Fruit fly (Drosophila melanogaster) S2 (cell line): ENCODE data around the gene Rassf.

Source experiments
- CG8478 ChIP-seq: fragments of >200 bp; optimal IDR thresholded peaks from 2 replicates; lab custom pipeline; 2018
- CTCF ChIP-seq, 2 experiments: fragments of >200 bp; optimal IDR thresholded peaks; 2 replicates each; lab custom pipeline; 2018

DNA sequence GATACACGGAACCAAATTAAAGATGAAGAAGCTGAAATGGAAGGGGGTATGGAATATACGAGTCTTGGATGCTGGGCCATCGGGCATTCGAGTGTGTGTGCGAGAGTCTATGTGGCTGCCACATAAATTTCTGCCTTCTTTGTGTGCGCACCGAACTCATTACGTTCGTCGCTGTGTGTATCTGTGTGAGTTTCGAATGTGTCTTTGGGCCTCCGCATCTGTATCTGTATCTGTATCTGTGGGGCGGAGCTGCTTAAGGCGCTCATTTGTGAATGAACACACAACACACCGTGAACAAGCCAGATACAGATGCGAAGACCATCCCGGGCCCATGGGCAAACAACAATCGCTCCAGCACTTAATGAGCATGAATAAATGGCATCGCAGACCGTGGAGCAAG, 25.7 kb upstream of the Rassf start:
- TF ChIP-seq CG8478 (lab: Kevin White, UChicago) (no peak), CTCF (optimal IDR thresholded peaks at IDR 0.05; lab: Kevin White, UChicago) (no peak)
